Worm (Caenorhabditis elegans) whole organism, L1 larva: ENCODE measurements around the gene R13D7.2.

ENCODE experiments used
- C04F5.9 ChIP-seq: sonication (generic microtip); optimal IDR thresholded peaks from 2 replicates; lab custom pipeline; 2016; ENCODE audit warnings: missing genetic modification characterization, missing compliant biosample characterization
- C34B4.2 ChIP-seq: sonication (generic microtip); optimal IDR thresholded peaks from 2 replicates; lab custom pipeline; 2017; ENCODE audit warnings: mild to moderate bottlenecking, missing genetic modification characterization, missing compliant biosample characterization
- F16B12.6 ChIP-seq: fragments of 150-350 bp; optimal IDR thresholded peaks from 2 replicates; lab custom pipeline; 2014; ENCODE audit warnings: missing biosample characterization, missing genetic modification characterization
- ama-1 ChIP-seq: fragments of 150-350 bp; optimal IDR thresholded peaks from 2 replicates; lab custom pipeline; 2014
- blmp-1 ChIP-seq: fragments of 150-350 bp; optimal IDR thresholded peaks from 2 replicates; lab custom pipeline; 2014; ENCODE audit warnings: missing biosample characterization, missing genetic modification characterization
- ceh-90 ChIP-seq: sonication (generic microtip); optimal IDR thresholded peaks from 2 replicates; lab custom pipeline; 2016; ENCODE audit warnings: missing genetic modification characterization, missing compliant biosample characterization
- dpl-1 ChIP-seq, 3 experiments: fragments of 150-350 bp in 2 of 3; sonication (generic microtip) in 1 of 3; optimal IDR thresholded peaks; 2 replicates each; lab custom pipeline; 2014 to 2017; ENCODE audit warnings: missing biosample characterization in 3 of 3, missing genetic modification characterization in 3 of 3, missing genetic modification reagents in 3 of 3
- dsc-1 ChIP-seq: sonication (generic microtip); optimal IDR thresholded peaks from 2 replicates; lab custom pipeline; 2016; ENCODE audit warnings: mild to moderate bottlenecking, missing genetic modification characterization, missing compliant biosample characterization
- efl-1 ChIP-seq, 4 experiments: fragments of 150-350 bp; optimal IDR thresholded peaks in 3 of 4; peaks in 1 of 4; 1 replicate in 1 of 4; 2 replicates in 3 of 4; lab custom pipeline; 2014; ENCODE audit warnings: missing biosample characterization in 2 of 4, missing genetic modification characterization in 2 of 4, missing genetic modification reagents in 2 of 4
- egl-27 ChIP-seq, 2 experiments: fragments of 150-350 bp in 1 of 2; sonication (generic microtip); optimal IDR thresholded peaks; 3 replicates each; lab custom pipeline; 2017 to 2018; ENCODE audit warnings: missing biosample characterization in 2 of 2, missing genetic modification characterization in 2 of 2, missing genetic modification reagents in 2 of 2
- elt-3 ChIP-seq, 6 experiments: fragments of 150-350 bp in 1 of 6; sonication (generic microtip); optimal IDR thresholded peaks; 2 replicates each; lab custom pipeline; 2017 to 2018; ENCODE audit warnings: missing biosample characterization in 6 of 6, missing genetic modification characterization in 6 of 6, inconsistent platforms in 1 of 6
- ets-5 ChIP-seq: fragments of 200-800 bp; sonication (Bioruptor generic); IDR thresholded peaks from 2 replicates; pipeline ENCODE4 v1.3.6; 2022; ENCODE audit warnings: missing genetic modification characterization, missing compliant biosample characterization
- fkh-4 ChIP-seq: sonication (generic microtip); optimal IDR thresholded peaks from 2 replicates; lab custom pipeline; 2016; ENCODE audit warnings: missing compliant biosample characterization, missing genetic modification characterization, borderline replicate concordance
- grh-1 ChIP-seq: fragments of 200-800 bp; sonication (Bioruptor generic); IDR thresholded peaks from 2 replicates; pipeline ENCODE4 v1.3.6; 2022; ENCODE audit warnings: missing genetic modification reagents, missing genetic modification characterization, missing compliant biosample characterization
- hlh-17 ChIP-seq: fragments of 200-800 bp; sonication (Bioruptor generic); optimal IDR thresholded peaks from 2 replicates; lab custom pipeline; 2018; ENCODE audit warnings: missing genetic modification characterization, mild to moderate bottlenecking, missing compliant biosample characterization, moderate library complexity, borderline replicate concordance
- hlh-4 ChIP-seq: sonication (generic microtip); optimal IDR thresholded peaks from 2 replicates; lab custom pipeline; 2016; ENCODE audit warnings: mild to moderate bottlenecking, missing genetic modification characterization, missing compliant biosample characterization
- hpl-2 ChIP-seq: fragments of 150-350 bp; optimal IDR thresholded peaks from 2 replicates; lab custom pipeline; 2014; ENCODE audit warnings: missing biosample characterization, missing genetic modification reagents, missing genetic modification characterization
- irx-1 ChIP-seq: sonication (generic microtip); optimal IDR thresholded peaks from 2 replicates; lab custom pipeline; 2016; ENCODE audit warnings: missing genetic modification characterization, missing compliant biosample characterization
- isw-1 ChIP-seq: fragments of 200-800 bp; sonication (Bioruptor generic); IDR thresholded peaks from 2 replicates; pipeline ENCODE4 v1.3.6; 2022; ENCODE audit warnings: missing genetic modification characterization, missing compliant biosample characterization
- jun-1 ChIP-seq: fragments of 150-350 bp; optimal IDR thresholded peaks from 2 replicates; lab custom pipeline; 2014; ENCODE audit warnings: missing biosample characterization, missing genetic modification reagents, missing genetic modification characterization
- lin-13 ChIP-seq: fragments of 150-350 bp; optimal IDR thresholded peaks from 2 replicates; lab custom pipeline; 2014; ENCODE audit warnings: missing biosample characterization, missing genetic modification reagents, missing genetic modification characterization
- lsy-2 ChIP-seq, 2 experiments: fragments of 150-350 bp; optimal IDR thresholded peaks; 2 replicates each; lab custom pipeline; 2014; ENCODE audit warnings: missing biosample characterization in 2 of 2, missing genetic modification characterization in 2 of 2
- mab-9 ChIP-seq: fragments of 200-800 bp; sonication (Bioruptor generic); IDR thresholded peaks from 2 replicates; pipeline ENCODE4 v1.3.6; 2022; ENCODE audit warnings: missing genetic modification reagents, missing genetic modification characterization, missing compliant biosample characterization
- mdl-1 ChIP-seq, 2 experiments: fragments of 150-350 bp; optimal IDR thresholded peaks; 2 replicates each; lab custom pipeline; 2014 to 2017; ENCODE audit warnings: missing biosample characterization in 2 of 2, missing genetic modification characterization in 2 of 2, inconsistent platforms in 1 of 2
- mef-2 ChIP-seq: fragments of 150-350 bp; optimal IDR thresholded peaks from 2 replicates; lab custom pipeline; 2014; ENCODE audit warnings: missing biosample characterization, missing genetic modification characterization
- mep-1 ChIP-seq: fragments of 150-350 bp; optimal IDR thresholded peaks from 2 replicates; lab custom pipeline; 2014; ENCODE audit warnings: missing biosample characterization, missing genetic modification characterization
- nhr-11 ChIP-seq: fragments of 150-350 bp; optimal IDR thresholded peaks from 2 replicates; lab custom pipeline; 2014; ENCODE audit warnings: missing biosample characterization, missing genetic modification characterization
- nhr-237 ChIP-seq: fragments of 150-350 bp; optimal IDR thresholded peaks from 2 replicates; lab custom pipeline; 2014; ENCODE audit warnings: missing biosample characterization, missing genetic modification characterization
- nhr-28 ChIP-seq: fragments of 150-350 bp; optimal IDR thresholded peaks from 2 replicates; lab custom pipeline; 2014; ENCODE audit warnings: missing biosample characterization, missing genetic modification characterization
- nhr-47 ChIP-seq: sonication (generic microtip); optimal IDR thresholded peaks from 2 replicates; lab custom pipeline; 2016; ENCODE audit warnings: mild to moderate bottlenecking, missing genetic modification characterization, moderate library complexity, missing compliant biosample characterization
- nhr-71 ChIP-seq: sonication (generic microtip); optimal IDR thresholded peaks from 2 replicates; lab custom pipeline; 2016; ENCODE audit warnings: mild to moderate bottlenecking, missing genetic modification characterization, moderate library complexity, missing compliant biosample characterization
- nhr-77 ChIP-seq: fragments of 150-350 bp; optimal IDR thresholded peaks from 2 replicates; lab custom pipeline; 2014; ENCODE audit warnings: missing biosample characterization, missing genetic modification characterization
- pag-3 ChIP-seq: sonication (generic microtip); optimal IDR thresholded peaks from 2 replicates; lab custom pipeline; 2017; ENCODE audit warnings: missing genetic modification characterization, mild to moderate bottlenecking, missing compliant biosample characterization, antibody characterized with exemption, borderline replicate concordance; ENCODE audit not compliant: insufficient read depth
- pax-3 ChIP-seq: fragments of 200-800 bp; sonication (Bioruptor generic); optimal IDR thresholded peaks from 2 replicates; lab custom pipeline; 2018; ENCODE audit warnings: mild to moderate bottlenecking, missing genetic modification characterization, moderate library complexity, missing compliant biosample characterization
- rnt-1 ChIP-seq: sonication (generic microtip); optimal IDR thresholded peaks from 2 replicates; lab custom pipeline; 2016; ENCODE audit warnings: mild to moderate bottlenecking, missing genetic modification characterization, moderate library complexity, missing compliant biosample characterization
- snpc-4 ChIP-seq: fragments of 150-350 bp; optimal IDR thresholded peaks from 2 replicates; lab custom pipeline; 2014; ENCODE audit warnings: missing biosample characterization, missing genetic modification characterization
- sox-4 ChIP-seq: sonication (generic microtip); optimal IDR thresholded peaks from 2 replicates; lab custom pipeline; 2016; ENCODE audit warnings: missing genetic modification characterization, missing compliant biosample characterization
- sup-37 ChIP-seq: fragments of 200-800 bp; sonication (Bioruptor generic); optimal IDR thresholded peaks from 2 replicates; lab custom pipeline; 2018; ENCODE audit warnings: mild to moderate bottlenecking, missing genetic modification characterization, missing compliant biosample characterization
- swsn-7 ChIP-seq: sonication (generic microtip); optimal IDR thresholded peaks from 2 replicates; lab custom pipeline; 2016; ENCODE audit warnings: missing genetic modification characterization, missing compliant biosample characterization
- tbx-2 ChIP-seq: sonication (generic microtip); optimal IDR thresholded peaks from 2 replicates; lab custom pipeline; 2016; ENCODE audit warnings: missing genetic modification characterization, missing compliant biosample characterization
- unc-130 ChIP-seq: fragments of 150-350 bp; optimal IDR thresholded peaks from 2 replicates; lab custom pipeline; 2017; ENCODE audit warnings: missing biosample characterization, missing genetic modification characterization, inconsistent platforms
- unc-86 ChIP-seq: sonication (generic microtip); optimal IDR thresholded peaks from 2 replicates; lab custom pipeline; 2016; ENCODE audit warnings: missing genetic modification characterization, missing compliant biosample characterization
- xbp-1 ChIP-seq: sonication (generic microtip); optimal IDR thresholded peaks from 2 replicates; lab custom pipeline; 2016; ENCODE audit warnings: missing genetic modification characterization, missing compliant biosample characterization
- zag-1 ChIP-seq: fragments of 150-350 bp; optimal IDR thresholded peaks from 2 replicates; lab custom pipeline; 2014; ENCODE audit warnings: missing biosample characterization, missing genetic modification characterization
- zip-4 ChIP-seq: fragments of 200-800 bp; sonication (Bioruptor generic); optimal IDR thresholded peaks from 2 replicates; lab custom pipeline; 2018; ENCODE audit warnings: mild to moderate bottlenecking, missing genetic modification characterization, moderate library complexity, missing compliant biosample characterization
- ztf-4 ChIP-seq: fragments of 150-350 bp; optimal IDR thresholded peaks from 2 replicates; lab custom pipeline; 2014; ENCODE audit warnings: missing biosample characterization, missing genetic modification characterization

R13D7.2 gene

ce11 chrV:7436911-7437310 is 27.2 kb downstream of the R13D7.2 start (continued):
- no peak for TF ChIP-seq egl-27 (tag; optimal IDR thresholded peaks at IDR 0.05; lab: Kevin White, UChicago)
- peak; percentile 87 for TF ChIP-seq ama-1 (lab: Kevin White, UChicago)
- no peak for TF ChIP-seq nhr-237 (tag; lab: Kevin White, UChicago)
- TF ChIP-seq ztf-4 (tag; lab: Kevin White, UChicago) = peak; percentile 67
- no peak for TF ChIP-seq hlh-17 (GFP tag; lab: Kevin White, UChicago)
- no peak for TF ChIP-seq jun-1 (tag; lab: Kevin White, UChicago)
- no peak for TF ChIP-seq hlh-4 (tag; lab: Kevin White, UChicago)
- peak; percentile 72 for TF ChIP-seq unc-130
- TF ChIP-seq lin-13 = no peak
- no peak for TF ChIP-seq zip-4 (GFP tag; lab: Kevin White, UChicago)
- peak in 1 of 2 experiments; percentile 44 for TF ChIP-seq lsy-2 (tag; optimal IDR thresholded peaks at IDR 0.05; lab: Kevin White, UChicago)
- TF ChIP-seq xbp-1 (tag; lab: Kevin White, UChicago) = no peak
- peak in 4 of 6 experiments; percentile 0 to 97 (median 50) for TF ChIP-seq elt-3 (tag; optimal IDR thresholded peaks at IDR 0.05; lab: Kevin White, UChicago)
- peak; percentile 94 for TF ChIP-seq blmp-1 (tag; lab: Kevin White, UChicago)
- TF ChIP-seq nhr-47 (tag; lab: Kevin White, UChicago) = peak; percentile 57
- peak in 2 of 3 experiments; percentile 20 to 31 for TF ChIP-seq dpl-1 (GFP tag; optimal IDR thresholded peaks at IDR 0.05; lab: Kevin White, UChicago)
- no peak for TF ChIP-seq unc-86
- TF ChIP-seq pax-3 (tag; lab: Kevin White, UChicago) = no peak
- peak; percentile 4 for TF ChIP-seq swsn-7 (tag; lab: Kevin White, UChicago)
- TF ChIP-seq nhr-71 (tag; lab: Kevin White, UChicago) = peak; percentile 80
- no peak for TF ChIP-seq rnt-1 (tag; lab: Kevin White, UChicago)
- TF ChIP-seq F16B12.6 (tag; lab: Kevin White, UChicago) = no peak
- peak in 1 of 2 experiments; percentile 79 for TF ChIP-seq mdl-1 (tag; optimal IDR thresholded peaks at IDR 0.05; lab: Kevin White, UChicago)
- no peak for TF ChIP-seq mef-2
- peak; percentile 65 for TF ChIP-seq tbx-2
- no peak for TF ChIP-seq nhr-28 (tag; lab: Kevin White, UChicago)
- TF ChIP-seq mep-1 = peak; percentile 58
- TF ChIP-seq hpl-2 (GFP tag; lab: Kevin White, UChicago) = no peak
- no peak for TF ChIP-seq C04F5.9
- no peak for TF ChIP-seq sox-4 (tag; lab: Kevin White, UChicago)
- no peak for TF ChIP-seq mab-9 (GFP tag; lab: Robert Waterston, UW)
- TF ChIP-seq efl-1 (optimal IDR thresholded peaks at IDR 0.05; lab: Kevin White, UChicago) = peak in 1 of 2 experiments; percentile 14
- TF ChIP-seq efl-1 (GFP tag; optimal IDR thresholded peaks at IDR 0.05 in 1 of 2; lab: Kevin White, UChicago) = peak in 1 of 2 experiments; percentile 1
- no peak for TF ChIP-seq C34B4.2 (tag; lab: Kevin White, UChicago)
- TF ChIP-seq fkh-4 (tag; lab: Kevin White, UChicago) = no peak
- no peak for TF ChIP-seq snpc-4 (tag; lab: Kevin White, UChicago)
- TF ChIP-seq ets-5 = no peak
- TF ChIP-seq zag-1 = no peak
- TF ChIP-seq ceh-90 (tag; lab: Kevin White, UChicago) = no peak
- TF ChIP-seq nhr-77 (tag; lab: Kevin White, UChicago) = no peak
- TF ChIP-seq dsc-1 (tag; lab: Kevin White, UChicago) = no peak
- no peak for TF ChIP-seq nhr-11
- TF ChIP-seq pag-3 = no peak
- no peak for TF ChIP-seq irx-1 (tag; lab: Kevin White, UChicago)
- TF ChIP-seq grh-1 (GFP tag; lab: Robert Waterston, UW) = peak; percentile 64
- no peak for TF ChIP-seq sup-37
- TF ChIP-seq isw-1 (GFP tag; lab: Robert Waterston, UW) = no peak
